Fruit fly (Drosophila melanogaster): ENCODE data around the gene Rpt3R.

Gene Rpt3R

dm6 chr3R:9756187-9756586 is at the start of gene Rpt3R, which contains the start of gene Alg12:
Gene Rpt3R, minus strand, starts transcription at chr3R:9756510.
Gene Alg12, plus strand, starts transcription at chr3R:9756491.
- TF ChIP-seq E2f2 (GFP tag; IDR thresholded peaks at IDR 0.05), result peak; percentile 70
- no peak for TF ChIP-seq slou (GFP tag; optimal IDR thresholded peaks at IDR 0.05)
- no peak for TF ChIP-seq inv (GFP tag; IDR thresholded peaks at IDR 0.05; ENCODE audit: partially characterized antibody)
- no peak for TF ChIP-seq CG4820 (GFP tag; optimal IDR thresholded peaks at IDR 0.05)
- no peak for TF ChIP-seq nerfin-2 (GFP tag; IDR thresholded peaks at IDR 0.05; ENCODE audit: partially characterized antibody)
- TF ChIP-seq nom (GFP tag; optimal IDR thresholded peaks at IDR 0.05), result no peak
- TF ChIP-seq CG31388 (GFP tag; optimal IDR thresholded peaks at IDR 0.05), result no peak
- no peak for TF ChIP-seq Hsf (GFP tag; optimal IDR thresholded peaks at IDR 0.05)
- no peak for TF ChIP-seq wor (GFP tag; IDR thresholded peaks at IDR 0.05)
- peak; percentile 56 for TF ChIP-seq CG2116 (GFP tag; optimal IDR thresholded peaks at IDR 0.05)
- TF ChIP-seq Fer2 (tag; optimal IDR thresholded peaks at IDR 0.05), result no peak
- TF ChIP-seq MBD-R2 (GFP tag; IDR thresholded peaks at IDR 0.05), result peak; percentile 72
- TF ChIP-seq CG12299 (tag; optimal IDR thresholded peaks at IDR 0.05), result no peak
- no peak for TF ChIP-seq CG17328 (GFP tag; IDR thresholded peaks at IDR 0.05)
- TF ChIP-seq CG17912 (GFP tag; optimal IDR thresholded peaks at IDR 0.05), result no peak
- no peak for TF ChIP-seq Stat92E (GFP tag; optimal IDR thresholded peaks at IDR 0.05)
- TF ChIP-seq NC2α (GFP tag; optimal IDR thresholded peaks at IDR 0.05), result no peak
- no peak for TF ChIP-seq exex (tag; optimal IDR thresholded peaks at IDR 0.05)
- peak; percentile 58 for TF ChIP-seq Dref (GFP tag; IDR thresholded peaks at IDR 0.05)
- peak; percentile 15 for TF ChIP-seq phol (tag; optimal IDR thresholded peaks at IDR 0.05)
- TF ChIP-seq CG13424 (tag; optimal IDR thresholded peaks at IDR 0.05), result no peak
- TF ChIP-seq Dip2 (GFP tag; IDR thresholded peaks at IDR 0.05), result no peak
- TF ChIP-seq sc (optimal IDR thresholded peaks at IDR 0.05), result no peak
- no peak for TF ChIP-seq sc (GFP tag; optimal IDR thresholded peaks at IDR 0.05)
- TF ChIP-seq luna (GFP tag; optimal IDR thresholded peaks at IDR 0.05), result no peak
- TF ChIP-seq CG10267 (tag; optimal IDR thresholded peaks at IDR 0.05), result peak; percentile 11
- no peak for TF ChIP-seq Hand (GFP tag; optimal IDR thresholded peaks at IDR 0.05)
- TF ChIP-seq CG13894 (tag; optimal IDR thresholded peaks at IDR 0.05), result no peak
- no peak for TF ChIP-seq CG14014 (GFP tag; IDR thresholded peaks at IDR 0.05)
- TF ChIP-seq CG3281 (GFP tag; optimal IDR thresholded peaks at IDR 0.05), result no peak
- TF ChIP-seq HLH4C (GFP tag; IDR thresholded peaks at IDR 0.05; ENCODE audit: partially characterized antibody), result peak; percentile 61
- no peak for TF ChIP-seq Oli (tag; optimal IDR thresholded peaks at IDR 0.05)
- TF ChIP-seq Ets97D (GFP tag; optimal IDR thresholded peaks at IDR 0.05), result no peak
- TF ChIP-seq chif (GFP tag; optimal IDR thresholded peaks at IDR 0.05), result no peak
- TF ChIP-seq eve (GFP tag; optimal IDR thresholded peaks at IDR 0.05), result no peak
- peak; percentile 32 for TF ChIP-seq CG3995 (GFP tag; optimal IDR thresholded peaks at IDR 0.05)
- no peak for TF ChIP-seq kni (GFP tag; optimal IDR thresholded peaks at IDR 0.05)
- TF ChIP-seq CG17612 (GFP tag; IDR thresholded peaks at IDR 0.05), result no peak
- TF ChIP-seq knrl (GFP tag; IDR thresholded peaks at IDR 0.05; ENCODE audit: partially characterized antibody), result peak; percentile 32; the same call in 1 of the 3 replicates
- TF ChIP-seq kah (GFP tag; optimal IDR thresholded peaks at IDR 0.05), result peak; percentile 94
- no peak for TF ChIP-seq gsb-n (tag; optimal IDR thresholded peaks at IDR 0.05)
- peak; percentile 81 for TF ChIP-seq Dll (GFP tag; IDR thresholded peaks at IDR 0.05; ENCODE audit: partially characterized antibody)
- 0 out of 3 replicates have a peak, but pooled peaks have one; percentile 30 for TF ChIP-seq CG14860 (GFP tag; IDR thresholded peaks at IDR 0.05; ENCODE audit: partially characterized antibody)
- TF ChIP-seq ttk (GFP tag; IDR thresholded peaks at IDR 0.05), result no peak
- TF ChIP-seq CG4404 (GFP tag; IDR thresholded peaks at IDR 0.05), result no peak
- peak; percentile 5 for TF ChIP-seq nmo (GFP tag; optimal IDR thresholded peaks at IDR 0.05)
- no peak for TF ChIP-seq Hr3 (GFP tag; optimal IDR thresholded peaks at IDR 0.05)
- peak; percentile 67 for TF ChIP-seq Scr (GFP tag; IDR thresholded peaks at IDR 0.05; ENCODE audit: partially characterized antibody)
- no peak for TF ChIP-seq CG13296 (GFP tag; optimal IDR thresholded peaks at IDR 0.05)
- TF ChIP-seq HmgD (GFP tag; optimal IDR thresholded peaks at IDR 0.05), result no peak
- no peak for TF ChIP-seq al (GFP tag; IDR thresholded peaks at IDR 0.05)
